Worm (Caenorhabditis elegans) whole organism, late embryonic: ENCODE results near the gene T22G5.3.

Source experiments
- C38D4.7 ChIP-seq: fragments of 200-800 bp; sonication (Bioruptor generic); optimal IDR thresholded peaks from 2 replicates; lab custom pipeline; 2018; ENCODE audit warnings: mild to moderate bottlenecking, missing genetic modification characterization, moderate library complexity, missing compliant biosample characterization
- T23F11.4 ChIP-seq: fragments of 200-800 bp; sonication (Bioruptor generic); optimal IDR thresholded peaks from 2 replicates; lab custom pipeline; 2018; ENCODE audit warnings: mild to moderate bottlenecking, missing genetic modification characterization, missing compliant biosample characterization
- ahr-1 ChIP-seq: sonication (generic microtip); optimal IDR thresholded peaks from 2 replicates; lab custom pipeline; 2016; ENCODE audit warnings: missing genetic modification characterization, missing compliant biosample characterization
- ceh-14 ChIP-seq: sonication (generic microtip); optimal IDR thresholded peaks from 2 replicates; lab custom pipeline; 2016; ENCODE audit warnings: missing genotype, missing genetic modification characterization, missing compliant biosample characterization
- ceh-2 ChIP-seq: sonication (generic microtip); optimal IDR thresholded peaks from 2 replicates; lab custom pipeline; 2016; ENCODE audit warnings: missing genotype, missing genetic modification characterization, missing compliant biosample characterization
- ceh-22 ChIP-seq: sonication (generic microtip); optimal IDR thresholded peaks from 2 replicates; lab custom pipeline; 2017; ENCODE audit warnings: missing biosample characterization, missing genetic modification characterization
- ceh-24 ChIP-seq: sonication (generic microtip); optimal IDR thresholded peaks from 2 replicates; lab custom pipeline; 2016; ENCODE audit warnings: mild to moderate bottlenecking, missing genetic modification characterization, missing compliant biosample characterization
- ceh-31 ChIP-seq: sonication (generic microtip); optimal IDR thresholded peaks from 2 replicates; lab custom pipeline; 2016; ENCODE audit warnings: missing genetic modification characterization, missing compliant biosample characterization
- ceh-45 ChIP-seq: fragments of 200-800 bp; sonication (Bioruptor generic); IDR thresholded peaks from 2 replicates; pipeline ENCODE4 v1.3.6; 2022; ENCODE audit warnings: missing genetic modification reagents, missing genetic modification characterization, missing compliant biosample characterization
- ceh-48 ChIP-seq: sonication (generic microtip); optimal IDR thresholded peaks from 2 replicates; lab custom pipeline; 2016; ENCODE audit warnings: missing genetic modification characterization, inconsistent platforms, missing compliant biosample characterization
- ceh-9 ChIP-seq: sonication (generic microtip); optimal IDR thresholded peaks from 2 replicates; lab custom pipeline; 2016; ENCODE audit warnings: mild to moderate bottlenecking, missing genetic modification characterization, inconsistent platforms, missing compliant biosample characterization
- elt-2 ChIP-seq: sonication (generic microtip); optimal IDR thresholded peaks from 2 replicates; lab custom pipeline; 2016; ENCODE audit warnings: missing genetic modification reagents, missing genetic modification characterization, missing compliant biosample characterization
- elt-4 ChIP-seq: sonication (generic microtip); optimal IDR thresholded peaks from 2 replicates; lab custom pipeline; 2016; ENCODE audit warnings: missing genetic modification characterization, missing compliant biosample characterization
- eyg-1 ChIP-seq: sonication (generic microtip); optimal IDR thresholded peaks from 2 replicates; lab custom pipeline; 2016; ENCODE audit warnings: missing genotype, missing genetic modification characterization, missing compliant biosample characterization
- fkh-6 ChIP-seq: sonication (generic microtip); optimal IDR thresholded peaks from 2 replicates; lab custom pipeline; 2016; ENCODE audit warnings: missing genetic modification characterization, missing compliant biosample characterization
- hlh-13 ChIP-seq: fragments of 200-800 bp; sonication (Bioruptor generic); optimal IDR thresholded peaks from 2 replicates; lab custom pipeline; 2018; ENCODE audit warnings: mild to moderate bottlenecking, missing genetic modification characterization, missing compliant biosample characterization
- hlh-15 ChIP-seq: sonication (generic microtip); optimal IDR thresholded peaks from 2 replicates; lab custom pipeline; 2016; ENCODE audit warnings: missing genetic modification characterization, missing compliant biosample characterization
- hlh-30 ChIP-seq: sonication (generic microtip); optimal IDR thresholded peaks from 2 replicates; lab custom pipeline; 2017; ENCODE audit warnings: antibody characterized with exemption, missing genetic modification characterization, missing compliant biosample characterization; ENCODE audit not compliant: insufficient read depth
- nhr-11 ChIP-seq: fragments of 150-350 bp; optimal IDR thresholded peaks from 2 replicates; lab custom pipeline; 2014; ENCODE audit warnings: missing biosample characterization, missing genetic modification characterization
- odd-2 ChIP-seq: sonication (generic microtip); optimal IDR thresholded peaks from 2 replicates; lab custom pipeline; 2017; ENCODE audit warnings: antibody characterized with exemption, mild to moderate bottlenecking, missing genetic modification characterization, missing compliant biosample characterization
- pag-3 ChIP-seq: sonication (generic microtip); optimal IDR thresholded peaks from 2 replicates; lab custom pipeline; 2016; ENCODE audit warnings: missing compliant biosample characterization, missing genetic modification characterization, borderline replicate concordance
- pat-9 ChIP-seq: fragments of 200-800 bp; sonication (Bioruptor generic); optimal IDR thresholded peaks from 2 replicates; lab custom pipeline; 2018; ENCODE audit warnings: mild to moderate bottlenecking, missing genetic modification characterization, moderate library complexity, missing compliant biosample characterization
- pax-1 ChIP-seq: fragments of 150-350 bp; optimal IDR thresholded peaks from 2 replicates; lab custom pipeline; 2014; ENCODE audit warnings: missing biosample characterization, missing genetic modification characterization
- pha-2 ChIP-seq: sonication (generic microtip); optimal IDR thresholded peaks from 2 replicates; lab custom pipeline; 2017; ENCODE audit warnings: mild to moderate bottlenecking, missing genetic modification characterization, missing compliant biosample characterization
- rnt-1 ChIP-seq: sonication (generic microtip); optimal IDR thresholded peaks from 2 replicates; lab custom pipeline; 2016; ENCODE audit warnings: missing genetic modification characterization, missing compliant biosample characterization
- sox-2 ChIP-seq: fragments of 200-800 bp; sonication (Bioruptor generic); IDR thresholded peaks from 2 replicates; pipeline ENCODE4 v1.3.6; 2022; ENCODE audit warnings: missing genetic modification reagents, missing genetic modification characterization, missing compliant biosample characterization
- sox-4 ChIP-seq: sonication (generic microtip); optimal IDR thresholded peaks from 2 replicates; lab custom pipeline; 2017; ENCODE audit warnings: mild to moderate bottlenecking, missing genetic modification characterization, inconsistent platforms, missing compliant biosample characterization
- syd-9 ChIP-seq: sonication (generic microtip); optimal IDR thresholded peaks from 2 replicates; lab custom pipeline; 2016; ENCODE audit warnings: mild to moderate bottlenecking, missing genetic modification characterization, moderate library complexity, missing compliant biosample characterization
- tbx-2 ChIP-seq: sonication (generic microtip); optimal IDR thresholded peaks from 2 replicates; lab custom pipeline; 2016; ENCODE audit warnings: missing genetic modification characterization, missing compliant biosample characterization
- ttx-3 ChIP-seq: sonication (generic microtip); optimal IDR thresholded peaks from 2 replicates; lab custom pipeline; 2016; ENCODE audit warnings: missing genetic modification reagents, missing genetic modification characterization, missing compliant biosample characterization
- unc-3 ChIP-seq, 2 experiments: fragments of 200-800 bp in 1 of 2; sonication (Bioruptor generic) in 1 of 2; sonication (generic microtip) in 1 of 2; conservative IDR thresholded peaks in 1 of 2; optimal IDR thresholded peaks in 1 of 2; 2 replicates each; pipeline versions ENCODE4 v1.3.6 to Lab custom; 2016 to 2022; ENCODE audit warnings: missing compliant biosample characterization in 2 of 2, missing genetic modification characterization in 2 of 2, missing genetic modification reagents in 1 of 2
- unc-42 ChIP-seq: sonication (generic microtip); optimal IDR thresholded peaks from 2 replicates; lab custom pipeline; 2016; ENCODE audit warnings: missing genotype, missing genetic modification characterization, missing compliant biosample characterization

T22G5.3 gene

ce11 chrV:13926398-13926797 lies 45.7 kb downstream of the T22G5.3 start, which contains the start of gene srxa-12:
Gene srxa-12, plus strand, starts transcription at chrV:13926698.
- TF ChIP-seq odd-2 (no peak), ceh-2 (tag; lab: Kevin White, UChicago) (no peak)

DNA sequence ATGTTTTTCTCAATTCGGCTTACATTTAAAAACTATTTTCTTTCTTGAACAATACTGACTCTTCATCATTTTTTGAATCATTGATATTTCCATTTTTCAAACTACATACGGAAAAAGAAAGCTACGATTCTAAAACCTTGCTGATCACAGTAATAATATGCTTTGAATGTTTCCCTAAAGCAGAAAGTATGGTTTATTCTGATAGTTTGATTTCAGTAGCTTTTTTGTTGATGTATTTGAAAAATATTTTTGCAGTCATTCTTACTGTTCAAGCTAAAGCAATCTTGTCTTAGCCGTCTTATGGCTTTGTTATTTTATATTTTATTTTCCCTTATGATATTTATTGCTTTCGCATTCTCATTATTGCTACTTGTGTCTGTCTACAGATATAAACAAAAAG lies 48.8 kb downstream of the T22G5.3 start, which contains the start of gene srxa-13:
Gene srxa-13 (plus strand): TSS at position 301 of the 400 bp plus-strand sequence.
- TF ChIP-seq pat-9 (no peak), hlh-15 (tag; lab: Kevin White, UChicago) (no peak), odd-2 (no peak), ceh-48 (no peak), ceh-14 (tag; lab: Kevin White, UChicago) (no peak), C38D4.7 (no peak), unc-3 (GFP tag; conservative IDR thresholded peaks at IDR 0.05; lab: Robert Waterston, UW) (no peak), unc-3 (tag; optimal IDR thresholded peaks at IDR 0.05; lab: Kevin White, UChicago) (no peak), unc-42 (tag; lab: Kevin White, UChicago) (no peak), pag-3 (no peak), ceh-24 (tag; lab: Kevin White, UChicago) (no peak), ceh-31 (tag; lab: Kevin White, UChicago) (no peak), pha-2 (tag; lab: Kevin White, UChicago) (no peak), nhr-11 (tag; lab: Kevin White, UChicago) (no peak), ahr-1 (no peak)

ce11 chrV:13931225-13931624 lies 50.5 kb downstream of the T22G5.3 start, which contains the start of gene C06B3.16:
Gene C06B3.16, plus strand, starts transcription at chrV:13931525.
- TF ChIP-seq ceh-14 (tag; lab: Kevin White, UChicago) (no peak), pag-3 (no peak), eyg-1 (no peak), ceh-45 (GFP tag; lab: Robert Waterston, UW) (no peak), elt-4 (no peak), ceh-9 (tag; lab: Kevin White, UChicago) (no peak), ceh-2 (tag; lab: Kevin White, UChicago) (no peak)
- TF ChIP-seq, all 69 proteins: peak for 0

- TF ChIP-seq sox-2 (GFP tag; lab: Robert Waterston, UW) (no peak), T23F11.4 (no peak), hlh-30 (tag; lab: Kevin White, UChicago) (no peak), ttx-3 (tag; lab: Kevin White, UChicago) (no peak), fkh-6 (tag; lab: Kevin White, UChicago) (no peak), hlh-13 (GFP tag; lab: Kevin White, UChicago) (no peak), nhr-11 (tag; lab: Kevin White, UChicago) (no peak), elt-2 (no peak), rnt-1 (no peak), sox-4 (no peak), elt-4 (no peak), pax-1 (tag; lab: Kevin White, UChicago) (no peak), ahr-1 (no peak), syd-9 (no peak), tbx-2 (no peak), ceh-31 (tag; lab: Kevin White, UChicago) (no peak), ceh-22 (tag; lab: Kevin White, UChicago) (no peak)
Observed at ce11 chrV:13931952-13932351, 51.2 kb downstream of the T22G5.3 start.
